Worm (Caenorhabditis elegans): ENCODE data around the gene twk-49.

- no peak for TF ChIP-seq ztf-11 (tag; optimal IDR thresholded peaks at IDR 0.05)
- no peak for TF ChIP-seq unc-39 (tag; optimal IDR thresholded peaks at IDR 0.05)
- no peak for TF ChIP-seq nhr-2 (tag; optimal IDR thresholded peaks at IDR 0.05)
Observed at ce11 chrII:6520103-6520502, 21.1 kb upstream of the twk-49 start.

All from whole organism, mixed stage, embryonic.